Fruit fly (Drosophila melanogaster) whole organism, embryonic: Measurements from ENCODE around the gene topi.

Source experiments
- Abd-B ChIP-seq: fragments of 200-800 bp; sonication (Bioruptor generic); optimal IDR thresholded peaks from 2 replicates; lab custom pipeline; 2018; ENCODE audit warnings: missing biosample characterization, mild to moderate bottlenecking, missing genetic modification characterization, moderate library complexity
- CG16779 ChIP-seq: fragments of 200-800 bp; sonication (Bioruptor generic); IDR thresholded peaks from 2 replicates; pipeline ENCODE4 v1.3.6; 2022; ENCODE audit warnings: missing biosample characterization, missing genetic modification characterization
- CG30431 ChIP-seq: fragments of 200-800 bp; sonication (Bioruptor generic); optimal IDR thresholded peaks from 2 replicates; lab custom pipeline; 2017; ENCODE audit warnings: missing biosample characterization, missing genetic modification characterization
- CG5953 ChIP-seq: fragments of 200-800 bp; sonication (Bioruptor generic); IDR thresholded peaks from 2 replicates; pipeline ENCODE4 v1.3.6; 2022; ENCODE audit warnings: missing biosample characterization, missing genetic modification characterization
- CG8765 ChIP-seq: fragments of 200-800 bp; sonication (Bioruptor generic); IDR thresholded peaks from 2 replicates; pipeline ENCODE4 v1.3.6; 2022; ENCODE audit warnings: missing biosample characterization, missing genetic modification characterization
- YL-1 ChIP-seq: fragments of 200-800 bp; sonication (Bioruptor generic); optimal IDR thresholded peaks from 3 replicates; lab custom pipeline; 2017; ENCODE audit warnings: missing biosample characterization, mild to moderate bottlenecking, missing genetic modification characterization
- mam ChIP-seq: fragments of 200-800 bp; sonication (Bioruptor generic); optimal IDR thresholded peaks from 3 replicates; lab custom pipeline; 2016; ENCODE audit warnings: missing biosample characterization, missing genetic modification characterization
- sob ChIP-seq: fragments of 200-800 bp; sonication (Bioruptor generic); IDR thresholded peaks from 2 replicates; pipeline ENCODE4 v1.3.6; 2022; ENCODE audit warnings: missing biosample characterization, missing genetic modification characterization

DNA sequence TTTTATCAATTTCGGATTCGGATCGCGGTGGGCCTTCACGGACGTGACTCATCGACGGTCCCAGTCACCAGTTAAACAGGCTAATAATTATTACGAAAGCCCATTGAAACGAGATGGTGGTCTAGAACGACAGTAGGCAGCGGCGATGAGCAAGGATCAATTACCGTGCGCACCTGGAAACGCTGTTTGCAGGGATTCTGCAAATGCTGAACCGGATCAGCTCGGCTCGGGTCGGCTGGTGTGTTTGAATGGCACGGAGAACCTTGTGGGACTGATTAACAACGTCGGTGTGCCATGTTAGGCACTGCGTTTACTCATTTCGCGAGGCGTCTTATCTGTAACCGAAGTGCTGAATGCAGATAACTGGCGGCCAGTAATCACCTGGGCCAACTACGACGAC, 774 bp upstream of the topi start, which contains the start of gene Whamy:
- no peak for TF ChIP-seq Abd-B
- no peak for TF ChIP-seq sob (GFP tag; lab: Robert Waterston, UW)
- no peak for TF ChIP-seq CG5953 (GFP tag; lab: Robert Waterston, UW)
- no peak for TF ChIP-seq YL-1 (GFP tag; lab: Kevin White, UChicago)
- TF ChIP-seq CG8765 (GFP tag; lab: Robert Waterston, UW) = no peak
- no peak for TF ChIP-seq mam
- TF ChIP-seq CG16779 = no peak
- TF ChIP-seq CG30431 (GFP tag; lab: Kevin White, UChicago) = no peak
